Worm (Caenorhabditis elegans): ENCODE measurements around the gene eat-4.

eat-4 gene

DNA sequence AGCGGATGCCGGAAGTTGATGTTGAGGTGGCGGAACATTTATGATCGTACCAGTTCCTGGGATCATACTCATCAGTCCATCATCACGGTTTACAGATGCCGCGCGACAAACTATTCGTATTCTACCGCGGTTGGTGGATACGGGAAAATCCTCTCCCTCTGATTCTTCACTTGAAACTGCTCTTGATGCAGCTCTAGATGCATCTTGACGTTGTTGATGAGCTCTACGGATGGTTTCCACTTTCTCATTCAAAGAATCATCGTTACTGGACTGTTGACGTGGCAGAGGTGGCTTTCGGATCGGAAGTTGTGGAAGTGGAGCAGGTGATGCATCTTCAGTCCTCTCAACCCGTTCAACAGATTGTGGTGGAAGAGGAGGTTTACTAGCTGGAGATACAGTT is 12.4 kb downstream of the eat-4 start:
- TF ChIP-seq hlh-1 (tag; optimal IDR thresholded peaks at IDR 0.05) (no peak), ces-1 (GFP tag; optimal IDR thresholded peaks at IDR 0.05) (no peak), unc-120 (tag; optimal IDR thresholded peaks at IDR 0.05; ENCODE audit: poor library complexity, severe bottlenecking) (no peak), unc-39 (tag; optimal IDR thresholded peaks at IDR 0.05) (no peak), nhr-28 (tag; optimal IDR thresholded peaks at IDR 0.05) (no peak), mls-2 (tag; optimal IDR thresholded peaks at IDR 0.05) (no peak), nhr-12 (tag; optimal IDR thresholded peaks at IDR 0.05) (no peak), ceh-39 (tag; optimal IDR thresholded peaks at IDR 0.05) (no peak), sptf-1 (tag; optimal IDR thresholded peaks at IDR 0.05) (no peak), ztf-11 (tag; optimal IDR thresholded peaks at IDR 0.05) (no peak), zip-8 (tag; optimal IDR thresholded peaks at IDR 0.05) (no peak), flh-1 (GFP tag; optimal IDR thresholded peaks at IDR 0.05) (no peak), pha-4 (tag; optimal IDR thresholded peaks at IDR 0.05) (no peak), cnd-1 (tag; optimal IDR thresholded peaks at IDR 0.05) (no peak), sem-2 (GFP tag; optimal IDR thresholded peaks at IDR 0.05) (no peak), blmp-1 (tag; optimal IDR thresholded peaks at IDR 0.05) (no peak), M03D4.4 (tag; optimal IDR thresholded peaks at IDR 0.05) (no peak)

DNA sequence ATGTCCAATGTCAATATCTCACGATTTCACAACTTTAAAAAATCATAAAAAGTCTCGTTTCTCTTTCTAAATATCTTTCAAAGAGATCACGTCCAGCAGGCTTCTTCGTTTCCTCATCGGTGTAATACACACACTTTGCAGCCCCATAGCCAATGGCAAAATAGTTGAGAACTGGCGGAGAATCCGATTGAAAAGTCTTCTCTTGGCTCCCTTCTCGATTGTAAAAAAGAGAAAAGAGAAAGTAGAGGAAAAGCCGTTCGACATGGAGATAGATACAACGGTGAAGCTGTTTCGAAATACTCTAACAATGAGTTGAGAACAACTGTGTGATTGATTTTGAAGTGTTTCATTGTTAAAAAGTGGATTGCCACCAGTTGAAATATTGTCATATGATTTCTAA is 15.1 kb downstream of the eat-4 start:
- TF ChIP-seq unc-120 (tag; optimal IDR thresholded peaks at IDR 0.05; ENCODE audit: poor library complexity, severe bottlenecking), result peak; percentile 53
- no peak for TF ChIP-seq pha-4 (tag; optimal IDR thresholded peaks at IDR 0.05)
- peak; percentile 34 for TF ChIP-seq hlh-1 (tag; optimal IDR thresholded peaks at IDR 0.05)
- no peak for TF ChIP-seq nhr-2 (tag; optimal IDR thresholded peaks at IDR 0.05)
- no peak for TF ChIP-seq nhr-76 (tag; optimal IDR thresholded peaks at IDR 0.05)
- peak; percentile 5 for TF ChIP-seq unc-62 (GFP tag; optimal IDR thresholded peaks at IDR 0.05)
- TF ChIP-seq ham-2 (GFP tag; optimal IDR thresholded peaks at IDR 0.05), result no peak
- TF ChIP-seq drap-1 (GFP tag; optimal IDR thresholded peaks at IDR 0.05), result no peak
- TF ChIP-seq mls-2 (tag; optimal IDR thresholded peaks at IDR 0.05), result no peak
- TF ChIP-seq bed-3 (GFP tag; optimal IDR thresholded peaks at IDR 0.05), result no peak
- no peak for TF ChIP-seq mab-5 (tag; optimal IDR thresholded peaks at IDR 0.05)
- TF ChIP-seq elt-1 (tag; optimal IDR thresholded peaks at IDR 0.05; ENCODE audit: borderline replicate concordance, insufficient read depth), result no peak

DNA sequence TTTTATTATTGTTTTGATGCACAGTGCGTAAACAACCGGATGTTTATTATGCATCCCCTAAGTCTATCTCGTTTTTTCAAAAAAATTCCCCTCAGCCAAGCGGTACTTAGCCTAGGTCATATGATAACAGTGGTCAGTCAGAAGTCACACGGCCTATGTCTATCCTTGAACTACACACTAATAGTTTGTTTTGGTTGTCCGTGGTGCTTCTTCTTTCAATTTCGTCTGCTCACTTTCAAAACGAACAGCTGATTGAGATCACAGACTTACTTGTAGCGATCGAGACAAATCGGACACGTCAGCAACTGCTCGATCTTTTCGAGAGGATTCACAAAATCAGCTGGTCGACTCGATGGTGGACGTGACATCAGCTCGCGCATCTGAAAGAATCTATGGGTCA is 16.3 kb downstream of the eat-4 start:
- TF ChIP-seq elt-1 (tag; optimal IDR thresholded peaks at IDR 0.05; ENCODE audit: borderline replicate concordance, insufficient read depth), result no peak
- no peak for TF ChIP-seq flh-1 (GFP tag; optimal IDR thresholded peaks at IDR 0.05)
- TF ChIP-seq blmp-1 (tag; optimal IDR thresholded peaks at IDR 0.05), result no peak
- TF ChIP-seq zip-8 (tag; optimal IDR thresholded peaks at IDR 0.05), result no peak
- no peak for TF ChIP-seq pha-4 (tag; optimal IDR thresholded peaks at IDR 0.05)
- no peak for TF ChIP-seq elt-3 (tag; optimal IDR thresholded peaks at IDR 0.05)
- no peak for TF ChIP-seq lsy-2 (tag; optimal IDR thresholded peaks at IDR 0.05)
- TF ChIP-seq bed-3 (GFP tag; optimal IDR thresholded peaks at IDR 0.05), result no peak
- TF ChIP-seq lin-13 (tag; optimal IDR thresholded peaks at IDR 0.05), result no peak
- TF ChIP-seq nhr-28 (tag; optimal IDR thresholded peaks at IDR 0.05), result no peak
- TF ChIP-seq lin-32 (GFP tag; optimal IDR thresholded peaks at IDR 0.05), result no peak
- no peak for TF ChIP-seq sem-2 (GFP tag; optimal IDR thresholded peaks at IDR 0.05)
- no peak for TF ChIP-seq nhr-237 (tag; optimal IDR thresholded peaks at IDR 0.05)
- no peak for TF ChIP-seq sptf-1 (tag; optimal IDR thresholded peaks at IDR 0.05)
- no peak for TF ChIP-seq nhr-2 (tag; optimal IDR thresholded peaks at IDR 0.05)
- no peak for TF ChIP-seq unc-39 (tag; optimal IDR thresholded peaks at IDR 0.05)
- TF ChIP-seq tbx-8 (GFP tag; optimal IDR thresholded peaks at IDR 0.05), result no peak
- TF ChIP-seq unc-120 (tag; optimal IDR thresholded peaks at IDR 0.05; ENCODE audit: poor library complexity, severe bottlenecking), result no peak
- no peak for TF ChIP-seq snpc-4 (tag; optimal IDR thresholded peaks at IDR 0.05)
- TF ChIP-seq mep-1 (tag; optimal IDR thresholded peaks at IDR 0.05), result no peak

DNA sequence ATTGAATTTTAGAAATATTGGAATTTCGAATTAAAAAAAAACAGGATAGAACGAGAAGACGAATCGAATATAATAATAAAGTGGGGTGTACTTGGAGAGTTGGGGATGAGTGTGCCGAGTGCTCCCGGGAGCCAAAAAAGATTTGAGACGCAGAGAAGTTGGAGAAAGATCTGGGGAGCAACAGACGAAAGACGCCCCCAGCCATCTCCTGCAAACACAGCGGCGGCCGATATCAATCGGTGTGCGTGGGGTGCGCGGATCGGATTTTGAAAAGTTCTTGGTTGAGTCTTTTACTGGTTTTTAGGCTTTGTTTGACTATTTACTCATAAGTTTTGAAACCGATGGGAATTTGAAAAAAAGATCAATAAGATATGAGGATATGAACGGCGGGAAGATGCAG is 17.1 kb downstream of the eat-4 start, which contains the start of gene nhl-1:
nhl-1 (minus strand) TSS at position 101 of the 400 bp plus-strand sequence.
- TF ChIP-seq lin-32 (GFP tag; optimal IDR thresholded peaks at IDR 0.05) (no peak), M03D4.4 (tag; optimal IDR thresholded peaks at IDR 0.05) (no peak), unc-62 (GFP tag; optimal IDR thresholded peaks at IDR 0.05) (no peak), ceh-39 (tag; optimal IDR thresholded peaks at IDR 0.05) (no peak), nhr-2 (tag; optimal IDR thresholded peaks at IDR 0.05) (no peak), lsy-2 (tag; optimal IDR thresholded peaks at IDR 0.05) (no peak), sptf-1 (tag; optimal IDR thresholded peaks at IDR 0.05) (no peak), elt-3 (tag; optimal IDR thresholded peaks at IDR 0.05) (no peak)

All from whole organism, mixed stage, embryonic.